Fruit fly (Drosophila melanogaster): ENCODE data around the gene brk.

dm6 chrX:7295973-7296372, 11.8 kb upstream of the brk start:
- TF ChIP-seq Hr4 (GFP tag; optimal IDR thresholded peaks at IDR 0.05) (no peak), CG34406 (GFP tag; optimal IDR thresholded peaks at IDR 0.05) (no peak), net (GFP tag; optimal IDR thresholded peaks at IDR 0.05) (no peak)

Data from whole organism, prepupa.